Fruit fly (Drosophila melanogaster): ENCODE data around the gene CG34041.

CG34041 gene

dm6 chr3R:30528692-30529305 is 21.0 kb downstream of the CG34041 start:
- TF ChIP-seq CG12768 (GFP tag; optimal IDR thresholded peaks at IDR 0.05) (no peak), ovo (GFP tag; optimal IDR thresholded peaks at IDR 0.05) (no peak), CG33017 (tag; optimal IDR thresholded peaks at IDR 0.05) (no peak), Mnt (GFP tag; optimal IDR thresholded peaks at IDR 0.05) (no peak), pad (GFP tag; optimal IDR thresholded peaks at IDR 0.05) (no peak), toe (GFP tag; optimal IDR thresholded peaks at IDR 0.05) (no peak), kay (GFP tag; ENCODE audit: borderline replicate concordance) (no peak)

dm6 chr3R:30529570-30529969 is 21.7 kb downstream of the CG34041 start:
- TF ChIP-seq CG11617 (GFP tag; optimal IDR thresholded peaks at IDR 0.05), result no peak
- TF ChIP-seq CG7101 (tag; optimal IDR thresholded peaks at IDR 0.05), result no peak
- TF ChIP-seq CG14711 (tag; optimal IDR thresholded peaks at IDR 0.05), result no peak
- TF ChIP-seq tj (GFP tag; optimal IDR thresholded peaks at IDR 0.05), result no peak
- TF ChIP-seq Hr96 (GFP tag; optimal IDR thresholded peaks at IDR 0.05), result no peak
- TF ChIP-seq ovo (GFP tag; optimal IDR thresholded peaks at IDR 0.05), result no peak
- no peak for TF ChIP-seq CG1620 (GFP tag; optimal IDR thresholded peaks at IDR 0.05)

- TF ChIP-seq CG7101 (tag; optimal IDR thresholded peaks at IDR 0.05) (no peak), tj (GFP tag; optimal IDR thresholded peaks at IDR 0.05) (no peak), CG5204 (GFP tag; optimal IDR thresholded peaks at IDR 0.05) (no peak), Clk (GFP tag; optimal IDR thresholded peaks at IDR 0.05) (no peak), Mnt (GFP tag; optimal IDR thresholded peaks at IDR 0.05) (no peak), Hr96 (GFP tag; optimal IDR thresholded peaks at IDR 0.05) (no peak), CG7045 (GFP tag; optimal IDR thresholded peaks at IDR 0.05) (no peak), CG1620 (GFP tag; optimal IDR thresholded peaks at IDR 0.05) (no peak), ovo (GFP tag; optimal IDR thresholded peaks at IDR 0.05) (no peak), CG14711 (tag; optimal IDR thresholded peaks at IDR 0.05) (no peak)
These were observed 23.4 kb downstream of the CG34041 start for dm6 chr3R:30531129-30531708.

dm6 chr3R:30531989-30532653 is 24.3 kb downstream of the CG34041 start, which contains the start of gene tmod:
Gene tmod, plus strand, starts transcription at chr3R:30532607.
- TF ChIP-seq bab1 (GFP tag; optimal IDR thresholded peaks at IDR 0.05) (peak; percentile 18), tj (GFP tag; optimal IDR thresholded peaks at IDR 0.05) (peak; percentile 77), CG11617 (GFP tag; optimal IDR thresholded peaks at IDR 0.05) (no peak), pad (GFP tag; optimal IDR thresholded peaks at IDR 0.05) (peak; percentile 59), ovo (GFP tag; optimal IDR thresholded peaks at IDR 0.05) (no peak), CG14711 (tag; optimal IDR thresholded peaks at IDR 0.05) (peak; percentile 36), Hr96 (GFP tag; optimal IDR thresholded peaks at IDR 0.05) (peak; percentile 10)

- TF ChIP-seq Clk (GFP tag; optimal IDR thresholded peaks at IDR 0.05) (no peak), CG7101 (tag; optimal IDR thresholded peaks at IDR 0.05) (no peak), ovo (GFP tag; optimal IDR thresholded peaks at IDR 0.05) (no peak), CG7045 (GFP tag; optimal IDR thresholded peaks at IDR 0.05) (no peak), CG12768 (GFP tag; optimal IDR thresholded peaks at IDR 0.05) (no peak), Hr96 (GFP tag; optimal IDR thresholded peaks at IDR 0.05) (no peak), CG1620 (GFP tag; optimal IDR thresholded peaks at IDR 0.05) (no peak), cic (GFP tag; optimal IDR thresholded peaks at IDR 0.05) (no peak), CG11617 (GFP tag; optimal IDR thresholded peaks at IDR 0.05) (no peak), pad (GFP tag; optimal IDR thresholded peaks at IDR 0.05) (no peak), Crg-1 (GFP tag; optimal IDR thresholded peaks at IDR 0.05) (no peak), bab1 (GFP tag; optimal IDR thresholded peaks at IDR 0.05) (no peak), kay (GFP tag; ENCODE audit: borderline replicate concordance) (no peak), toe (GFP tag; optimal IDR thresholded peaks at IDR 0.05) (no peak), Mnt (GFP tag; optimal IDR thresholded peaks at IDR 0.05) (no peak), tj (GFP tag; optimal IDR thresholded peaks at IDR 0.05) (no peak), CG33017 (tag; optimal IDR thresholded peaks at IDR 0.05) (no peak)
These were observed 26.6 kb downstream of the CG34041 start for dm6 chr3R:30534444-30534843.

dm6 chr3R:30536432-30536831 is 28.6 kb downstream of the CG34041 start:
- TF ChIP-seq toe (GFP tag; optimal IDR thresholded peaks at IDR 0.05) (no peak), CG33017 (tag; optimal IDR thresholded peaks at IDR 0.05) (no peak), ovo (GFP tag; optimal IDR thresholded peaks at IDR 0.05) (no peak), CG1620 (GFP tag; optimal IDR thresholded peaks at IDR 0.05) (no peak), CG12768 (GFP tag; optimal IDR thresholded peaks at IDR 0.05) (no peak), kay (GFP tag; ENCODE audit: borderline replicate concordance) (no peak), Hr96 (GFP tag; optimal IDR thresholded peaks at IDR 0.05) (no peak), CG7101 (tag; optimal IDR thresholded peaks at IDR 0.05) (no peak), tj (GFP tag; optimal IDR thresholded peaks at IDR 0.05) (no peak), CG14711 (tag; optimal IDR thresholded peaks at IDR 0.05) (no peak), CG7045 (GFP tag; optimal IDR thresholded peaks at IDR 0.05) (no peak), CG5204 (GFP tag; optimal IDR thresholded peaks at IDR 0.05) (no peak), CG11617 (GFP tag; optimal IDR thresholded peaks at IDR 0.05) (no peak), Mnt (GFP tag; optimal IDR thresholded peaks at IDR 0.05) (no peak), cnc (optimal IDR thresholded peaks at IDR 0.05) (no peak), bab1 (GFP tag; optimal IDR thresholded peaks at IDR 0.05) (no peak), Clk (GFP tag; optimal IDR thresholded peaks at IDR 0.05) (no peak), cic (GFP tag; optimal IDR thresholded peaks at IDR 0.05) (no peak), Crg-1 (GFP tag; optimal IDR thresholded peaks at IDR 0.05) (no peak)

Measured in whole organism, adult.